Worm (Caenorhabditis elegans): Measurements from ENCODE around the gene clc-6.

DNA sequence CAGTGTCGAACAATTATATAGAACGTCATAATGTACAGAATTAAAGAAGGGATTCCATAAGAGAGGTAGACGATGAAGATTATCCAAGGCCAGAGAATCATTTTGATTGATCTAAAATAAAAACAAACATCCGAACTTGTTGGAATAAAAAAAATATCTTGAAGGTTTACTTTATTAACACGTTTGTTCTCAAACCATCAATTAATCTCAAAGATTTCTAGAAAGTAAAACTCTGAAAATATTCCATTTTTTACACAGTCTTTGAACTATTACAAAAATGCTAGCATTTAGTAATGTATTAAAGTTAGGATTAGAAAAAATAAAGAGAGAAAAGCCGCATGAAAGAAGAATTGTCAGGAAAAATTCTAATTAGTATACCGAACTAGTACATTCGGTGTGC is 31.5 kb downstream of the clc-6 start, which contains the start of gene srg-40:
- TF ChIP-seq zag-1 (tag; optimal IDR thresholded peaks at IDR 0.05), result no peak
- TF ChIP-seq nhr-85 (tag), result no peak
- no peak for TF ChIP-seq tbx-2 (tag; optimal IDR thresholded peaks at IDR 0.05)
- TF ChIP-seq hlh-4 (tag; optimal IDR thresholded peaks at IDR 0.05), result no peak
- TF ChIP-seq ama-1 (optimal IDR thresholded peaks at IDR 0.05), result no peak
- no peak for TF ChIP-seq fkh-8 (tag; optimal IDR thresholded peaks at IDR 0.05)
- TF ChIP-seq efl-1 (optimal IDR thresholded peaks at IDR 0.05), result no peak
- TF ChIP-seq efl-1 (GFP tag; optimal IDR thresholded peaks at IDR 0.05 in 1 of 2), result no peak
- TF ChIP-seq mep-1 (tag; optimal IDR thresholded peaks at IDR 0.05), result no peak
- no peak for TF ChIP-seq fos-1 (tag; optimal IDR thresholded peaks at IDR 0.05)
- TF ChIP-seq nhr-237 (tag; optimal IDR thresholded peaks at IDR 0.05), result no peak
- TF ChIP-seq sptf-1 (tag; optimal IDR thresholded peaks at IDR 0.05), result no peak

Data from whole organism, L1 larva.